Fruit fly (Drosophila melanogaster): ENCODE measurements around the gene CG10347.

CG10347 gene

dm6 chrX:11820284-11821075 is 34.3 kb downstream of the CG10347 start (continued):
- TF ChIP-seq topi (GFP tag; optimal IDR thresholded peaks at IDR 0.05) (peak; percentile 63), fd59A (GFP tag; optimal IDR thresholded peaks at IDR 0.05) (no peak), CG8119 (GFP tag; IDR thresholded peaks at IDR 0.05) (peak; percentile 84), salr (GFP tag; optimal IDR thresholded peaks at IDR 0.05) (peak; percentile 9 to 75), CG3032 (tag; optimal IDR thresholded peaks at IDR 0.05) (peak; percentile 37), CG8632 (GFP tag; optimal IDR thresholded peaks at IDR 0.05) (peak; percentile 5), fkh (GFP tag; optimal IDR thresholded peaks at IDR 0.05) (no peak), CG10669 (GFP tag; optimal IDR thresholded peaks at IDR 0.05) (peak; percentile 22), CG11294 (GFP tag; IDR thresholded peaks at IDR 0.05) (peak; percentile 84; the same call in 1 of the 2 replicates)

dm6 chrX:11819241-11819862 is 35.4 kb downstream of the CG10347 start:
- TF ChIP-seq eg (GFP tag; IDR thresholded peaks at IDR 0.05) (peak; percentile 42; the same call in 1 of the 3 replicates), fd85E (GFP tag; optimal IDR thresholded peaks at IDR 0.05) (no peak), Hr38 (GFP tag; optimal IDR thresholded peaks at IDR 0.05) (no peak), Gug (GFP tag; IDR thresholded peaks at IDR 0.05) (no peak), CG32006 (GFP tag; optimal IDR thresholded peaks at IDR 0.05) (peak; percentile 43), CG6808 (GFP tag; optimal IDR thresholded peaks at IDR 0.05) (no peak), Sox102F (GFP tag; optimal IDR thresholded peaks at IDR 0.05) (no peak), CG6276 (GFP tag; optimal IDR thresholded peaks at IDR 0.05) (no peak), CG7368 (GFP tag; optimal IDR thresholded peaks at IDR 0.05) (no peak), CG34406 (GFP tag; optimal IDR thresholded peaks at IDR 0.05) (no peak), CG9139 (GFP tag; optimal IDR thresholded peaks at IDR 0.05) (no peak), spab (GFP tag; optimal IDR thresholded peaks at IDR 0.05) (no peak), fd59A (GFP tag; optimal IDR thresholded peaks at IDR 0.05) (no peak), Lpt (GFP tag; optimal IDR thresholded peaks at IDR 0.05) (no peak), CG3919 (GFP tag; optimal IDR thresholded peaks at IDR 0.05) (peak; percentile 1), acj6 (GFP tag; optimal IDR thresholded peaks at IDR 0.05) (peak; percentile 15), CG6163 (GFP tag; IDR thresholded peaks at IDR 0.05) (peak; percentile 38; the same call in 1 of the 3 replicates), fkh (GFP tag; optimal IDR thresholded peaks at IDR 0.05) (no peak), dac (GFP tag; optimal IDR thresholded peaks at IDR 0.05) (no peak), CG8319 (GFP tag; optimal IDR thresholded peaks at IDR 0.05) (no peak), CG31627 (GFP tag; optimal IDR thresholded peaks at IDR 0.05) (no peak), CG15336 (GFP tag; IDR thresholded peaks at IDR 0.05) (no peak; the same call in 1 of the 2 replicates), Sox14 (GFP tag; optimal IDR thresholded peaks at IDR 0.05) (peak; percentile 84), CG1621 (tag; optimal IDR thresholded peaks at IDR 0.05) (no peak), CG11902 (GFP tag; optimal IDR thresholded peaks at IDR 0.05) (no peak), CG4318 (GFP tag; optimal IDR thresholded peaks at IDR 0.05) (no peak), CG11762 (GFP tag; optimal IDR thresholded peaks at IDR 0.05; ENCODE audit: insufficient read depth) (no peak), CG3032 (tag; optimal IDR thresholded peaks at IDR 0.05) (no peak), CG10669 (GFP tag; optimal IDR thresholded peaks at IDR 0.05) (no peak), CG6854 (GFP tag; optimal IDR thresholded peaks at IDR 0.05) (no peak), lz (GFP tag; optimal IDR thresholded peaks at IDR 0.05) (no peak), Smox (GFP tag; optimal IDR thresholded peaks at IDR 0.05) (no peak), achi (GFP tag; optimal IDR thresholded peaks at IDR 0.05) (no peak), Hr4 (GFP tag; optimal IDR thresholded peaks at IDR 0.05) (no peak), CG6792 (GFP tag; optimal IDR thresholded peaks at IDR 0.05) (no peak), salr (GFP tag; optimal IDR thresholded peaks at IDR 0.05) (no peak), topi (GFP tag; optimal IDR thresholded peaks at IDR 0.05) (no peak), Eip75B (GFP tag; optimal IDR thresholded peaks at IDR 0.05) (peak; percentile 31), Ets21C (GFP tag; optimal IDR thresholded peaks at IDR 0.05) (no peak), cyc (GFP tag; optimal IDR thresholded peaks at IDR 0.05) (no peak), CG10631 (GFP tag; optimal IDR thresholded peaks at IDR 0.05) (peak; percentile 18), Ets96B (tag; optimal IDR thresholded peaks at IDR 0.05) (no peak), Blimp-1 (GFP tag; optimal IDR thresholded peaks at IDR 0.05) (no peak), dsx (GFP tag; optimal IDR thresholded peaks at IDR 0.05; ENCODE audit: poor library complexity, severe bottlenecking) (no peak)
